Worm (Caenorhabditis elegans) whole organism, L3 larva: ENCODE data around the gene srd-7.
A peak's percentile ranks its signal among the peaks of the same experiment; 100 is the strongest.

Experiments
- ZK546.5 ChIP-seq: sonication (generic microtip); optimal IDR thresholded peaks from 2 replicates; lab custom pipeline; 2017; ENCODE audit warnings: missing biosample characterization, missing genetic modification characterization
- aly-2 ChIP-seq: fragments of 150-350 bp; optimal IDR thresholded peaks from 2 replicates; lab custom pipeline; 2014; ENCODE audit warnings: missing biosample characterization, missing genetic modification characterization
- egl-5 ChIP-seq: fragments of 150-350 bp; optimal IDR thresholded peaks from 2 replicates; lab custom pipeline; 2017; ENCODE audit warnings: missing biosample characterization, missing genetic modification reagents, missing genetic modification characterization, inconsistent platforms
- elt-2 ChIP-seq: sonication (generic microtip); optimal IDR thresholded peaks from 2 replicates; lab custom pipeline; 2016; ENCODE audit warnings: missing genetic modification reagents, mild to moderate bottlenecking, missing genetic modification characterization, missing compliant biosample characterization
- fkh-10 ChIP-seq: sonication (generic microtip); optimal IDR thresholded peaks from 2 replicates; lab custom pipeline; 2017; ENCODE audit warnings: missing biosample characterization, missing genetic modification reagents, missing genetic modification characterization
- fos-1 ChIP-seq: fragments of 150-350 bp; optimal IDR thresholded peaks from 2 replicates; lab custom pipeline; 2014; ENCODE audit warnings: missing biosample characterization, missing genetic modification characterization
- lin-15B ChIP-seq: fragments of 150-350 bp; optimal IDR thresholded peaks from 2 replicates; lab custom pipeline; 2014; ENCODE audit warnings: missing biosample characterization, missing genetic modification characterization
- mml-1 ChIP-seq: fragments of 150-350 bp; sonication (generic microtip); optimal IDR thresholded peaks from 3 replicates; lab custom pipeline; 2014; ENCODE audit warnings: missing biosample characterization, missing genetic modification characterization
- nhr-12 ChIP-seq: fragments of 150-350 bp; optimal IDR thresholded peaks from 2 replicates; lab custom pipeline; 2014; ENCODE audit warnings: missing biosample characterization, missing genetic modification characterization
- nhr-237 ChIP-seq: fragments of 150-350 bp; optimal IDR thresholded peaks from 2 replicates; lab custom pipeline; 2014; ENCODE audit warnings: missing biosample characterization, missing genetic modification characterization
- nhr-25 ChIP-seq: sonication (generic microtip); optimal IDR thresholded peaks from 2 replicates; lab custom pipeline; 2017; ENCODE audit warnings: missing biosample characterization, missing genetic modification characterization
- nhr-28 ChIP-seq: fragments of 150-350 bp; optimal IDR thresholded peaks from 2 replicates; lab custom pipeline; 2014; ENCODE audit warnings: missing biosample characterization, missing genetic modification characterization
- pha-4 ChIP-seq: fragments of 150-350 bp; optimal IDR thresholded peaks from 2 replicates; lab custom pipeline; 2014; ENCODE audit warnings: missing biosample characterization, missing genetic modification reagents, missing genetic modification characterization
- sea-2 ChIP-seq: fragments of 150-350 bp; sonication (generic microtip); optimal IDR thresholded peaks from 4 replicates; lab custom pipeline; 2014; ENCODE audit warnings: missing biosample characterization, missing genetic modification reagents, missing genetic modification characterization
- ztf-11 ChIP-seq: fragments of 150-350 bp; optimal IDR thresholded peaks from 2 replicates; lab custom pipeline; 2014; ENCODE audit warnings: missing biosample characterization, missing genetic modification characterization

The srd-7 gene

DNA sequence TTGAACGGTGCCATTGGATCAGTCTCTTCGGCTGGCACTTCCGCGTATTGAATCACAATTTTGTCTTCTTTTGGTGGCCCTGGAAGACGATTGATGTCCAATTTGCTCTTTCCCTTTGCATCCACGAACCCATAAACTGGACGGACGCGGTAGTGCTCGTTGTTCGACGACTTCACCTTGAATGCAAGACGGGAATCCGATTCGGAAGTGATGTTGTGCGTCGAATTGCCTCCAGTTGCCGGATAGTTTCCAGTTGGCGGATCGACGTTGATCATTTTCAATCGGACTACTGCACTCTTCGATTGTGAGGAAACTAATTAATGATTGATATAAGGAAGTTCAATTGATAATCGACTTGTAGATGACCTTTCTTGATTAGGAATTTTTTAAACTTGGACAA, 48.3 kb downstream of the srd-7 start, which contains the start of gene ssp-34:
Gene ssp-34, minus strand, starts transcription at position 275 of the 400 bp plus-strand sequence.
- TF ChIP-seq elt-2 (tag; lab: Kevin White, UChicago) (no peak), aly-2 (tag; lab: Kevin White, UChicago) (no peak), fkh-10 (GFP tag; lab: Kevin White, UChicago) (no peak), ZK546.5 (tag; lab: Kevin White, UChicago) (no peak), nhr-25 (tag; lab: Kevin White, UChicago) (no peak), sea-2 (no peak), fos-1 (tag; lab: Kevin White, UChicago) (no peak), mml-1 (tag; lab: Kevin White, UChicago) (no peak), nhr-12 (tag; lab: Kevin White, UChicago) (no peak), ztf-11 (tag; lab: Kevin White, UChicago) (no peak), nhr-28 (tag; lab: Kevin White, UChicago) (no peak), nhr-237 (tag; lab: Kevin White, UChicago) (no peak), egl-5 (tag; lab: Kevin White, UChicago) (no peak), pha-4 (tag; lab: Kevin White, UChicago) (no peak)

DNA sequence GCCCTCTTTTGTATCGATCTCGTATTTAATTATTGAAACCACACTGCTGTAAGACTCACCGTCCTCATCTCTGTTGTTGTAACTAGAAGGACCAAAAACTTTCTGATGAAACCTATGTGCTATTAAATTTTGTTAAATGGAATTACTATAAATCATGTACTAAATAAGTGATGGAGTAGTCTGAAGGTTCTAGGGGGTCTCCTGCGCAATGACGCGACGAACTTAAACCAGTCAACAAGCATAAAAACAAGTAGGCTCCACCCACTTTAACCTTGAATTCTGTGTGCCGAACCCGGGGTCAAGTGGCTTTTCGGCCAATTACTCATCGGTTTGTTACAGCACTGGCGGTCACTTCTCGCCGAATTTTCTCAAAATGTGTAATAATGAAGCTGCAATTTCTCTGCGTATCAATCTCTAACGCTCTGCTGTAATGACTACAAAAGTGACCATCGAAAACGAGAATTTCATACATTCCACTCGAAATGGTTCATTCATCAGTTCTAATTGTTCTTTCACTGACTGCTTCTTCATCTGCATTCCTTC, 49.5 kb downstream of the srd-7 start, which contains the start of gene grl-21:
Gene grl-21, plus strand, starts transcription at position 464 of the 543 bp plus-strand sequence.
- no peak for TF ChIP-seq lin-15B
- TF ChIP-seq nhr-25 (tag; lab: Kevin White, UChicago): peak; percentile 81
- TF ChIP-seq, all 47 proteins: peak for 1
